Fruit fly (Drosophila melanogaster) whole organism, embryonic: ENCODE results near the gene iav.

Experiments used
- B-H1 ChIP-seq: fragments of 200-800 bp; sonication (Bioruptor generic); IDR thresholded peaks from 3 replicates; pipeline ENCODE4 v1.3.6; 2022; ENCODE audit warnings: missing biosample characterization, missing genetic modification characterization
- BtbVII ChIP-seq: fragments of 200-800 bp; sonication (Bioruptor generic); optimal IDR thresholded peaks from 3 replicates; lab custom pipeline; 2017; ENCODE audit warnings: missing biosample characterization, mild to moderate bottlenecking, missing genetic modification characterization
- CG10366 ChIP-seq: fragments of 200-800 bp; sonication (Bioruptor generic); IDR thresholded peaks from 2 replicates; pipeline ENCODE4 v1.3.6; 2022; ENCODE audit warnings: missing biosample characterization, missing genetic modification characterization
- CG10979 ChIP-seq: fragments of 200-800 bp; sonication (Bioruptor generic); optimal IDR thresholded peaks from 2 replicates; lab custom pipeline; 2018; ENCODE audit warnings: missing biosample characterization, mild to moderate bottlenecking, missing genetic modification characterization, moderate library complexity
- CG11456 ChIP-seq: fragments of 200-800 bp; sonication (Bioruptor generic); IDR thresholded peaks from 3 replicates; pipeline ENCODE4 v1.3.6; 2022; ENCODE audit warnings: missing biosample characterization, missing genetic modification characterization
- CG12071 ChIP-seq: fragments of 200-800 bp; sonication (Bioruptor generic); optimal IDR thresholded peaks from 3 replicates; lab custom pipeline; 2018; ENCODE audit warnings: missing biosample characterization, mild to moderate bottlenecking, missing genetic modification characterization
- CG12236 ChIP-seq: fragments of 200-800 bp; sonication (Bioruptor generic); optimal IDR thresholded peaks from 2 replicates; lab custom pipeline; 2016; ENCODE audit warnings: missing biosample characterization, missing genetic modification characterization
- CG12659 ChIP-seq: fragments of 200-800 bp; sonication (Bioruptor generic); optimal IDR thresholded peaks from 3 replicates; lab custom pipeline; 2017; ENCODE audit warnings: mild to moderate bottlenecking, missing biosample characterization, missing genetic modification reagents, missing genetic modification characterization
- CG14710 ChIP-seq: fragments of 200-800 bp; sonication (Bioruptor generic); optimal IDR thresholded peaks from 3 replicates; lab custom pipeline; 2019; ENCODE audit warnings: missing biosample characterization, mild to moderate bottlenecking, missing genetic modification characterization, moderate library complexity
- CG16779 ChIP-seq: fragments of 200-800 bp; sonication (Bioruptor generic); IDR thresholded peaks from 2 replicates; pipeline ENCODE4 v1.3.6; 2022; ENCODE audit warnings: missing biosample characterization, missing genetic modification characterization
- CG16813 ChIP-seq: fragments of 200-800 bp; sonication (Bioruptor generic); IDR thresholded peaks from 3 replicates; pipeline ENCODE4 v1.3.6; 2022; ENCODE audit warnings: missing biosample characterization, missing genetic modification characterization; ENCODE audit not compliant: partially characterized antibody
- CG16815 ChIP-seq: fragments of 200-800 bp; sonication (Bioruptor generic); optimal IDR thresholded peaks from 3 replicates; lab custom pipeline; 2017; ENCODE audit warnings: missing biosample characterization, mild to moderate bottlenecking, missing genetic modification characterization
- CG18262 ChIP-seq: fragments of 200-800 bp; optimal IDR thresholded peaks from 3 replicates; lab custom pipeline; 2019; ENCODE audit warnings: missing biosample characterization, mild to moderate bottlenecking, missing genetic modification characterization, moderate library complexity
- CG1832 ChIP-seq: fragments of 200-800 bp; sonication (Bioruptor generic); optimal IDR thresholded peaks from 2 replicates; lab custom pipeline; 2017; ENCODE audit warnings: missing biosample characterization, mild to moderate bottlenecking, missing genetic modification characterization, inconsistent platforms
- CG2712 ChIP-seq: fragments of 200-800 bp; optimal IDR thresholded peaks from 3 replicates; lab custom pipeline; 2019; ENCODE audit warnings: missing biosample characterization, mild to moderate bottlenecking, missing genetic modification characterization, moderate library complexity
- CG30403 ChIP-seq: fragments of 200-800 bp; sonication (Bioruptor generic); optimal IDR thresholded peaks from 3 replicates; lab custom pipeline; 2016; ENCODE audit warnings: missing biosample characterization, missing genetic modification characterization
- CG31224 ChIP-seq: fragments of 200-800 bp; sonication (Bioruptor generic); IDR thresholded peaks from 2 replicates; pipeline ENCODE4 v1.3.6; 2022; ENCODE audit warnings: missing biosample characterization, missing genetic modification characterization
- CG3163 ChIP-seq: fragments of 200-800 bp; sonication (Bioruptor generic); optimal IDR thresholded peaks from 3 replicates; lab custom pipeline; 2016; ENCODE audit warnings: missing biosample characterization, missing genetic modification characterization
- CG3281 ChIP-seq: fragments of 200-800 bp; sonication (Bioruptor generic); optimal IDR thresholded peaks from 3 replicates; lab custom pipeline; 2017; ENCODE audit warnings: missing biosample characterization, mild to moderate bottlenecking, missing genetic modification characterization
- CG6254 ChIP-seq: fragments of 200-800 bp; sonication (Bioruptor generic); optimal IDR thresholded peaks from 3 replicates; lab custom pipeline; 2017; ENCODE audit warnings: mild to moderate bottlenecking, missing biosample characterization, missing genetic modification reagents, missing genetic modification characterization
- CG6813 ChIP-seq: fragments of 200-800 bp; sonication (Bioruptor generic); optimal IDR thresholded peaks from 2 replicates; lab custom pipeline; 2017; ENCODE audit warnings: missing biosample characterization, missing genetic modification characterization, mild to moderate bottlenecking, moderate library complexity, missing genetic modification reagents
- CG7963 ChIP-seq: fragments of 200-800 bp; sonication (Bioruptor generic); IDR thresholded peaks from 3 replicates; pipeline ENCODE4 v1.3.6; 2022; ENCODE audit warnings: missing biosample characterization, missing genetic modification characterization; ENCODE audit not compliant: partially characterized antibody
- CHES-1-like ChIP-seq: fragments of 200-800 bp; sonication (Bioruptor generic); optimal IDR thresholded peaks from 2 replicates; lab custom pipeline; 2016; ENCODE audit warnings: missing biosample characterization, missing genetic modification characterization
- CTCF ChIP-seq: fragments of 200-800 bp; sonication (Bioruptor generic); optimal IDR thresholded peaks from 2 replicates; lab custom pipeline; 2017; ENCODE audit warnings: missing biosample characterization, mild to moderate bottlenecking, missing genetic modification characterization, moderate library complexity
- Chrac-16 ChIP-seq: fragments of 200-800 bp; sonication (Bioruptor generic); optimal IDR thresholded peaks from 3 replicates; lab custom pipeline; 2016; ENCODE audit warnings: missing biosample characterization, missing genetic modification characterization
- CkIIα-i1 ChIP-seq: fragments of 200-800 bp; sonication (Bioruptor generic); IDR thresholded peaks from 2 replicates; pipeline ENCODE4 v1.3.6; 2022; ENCODE audit warnings: missing biosample characterization, missing genetic modification characterization
- Doc3 ChIP-seq: fragments of 200-800 bp; sonication (Bioruptor generic); IDR thresholded peaks from 3 replicates; pipeline ENCODE4 v1.3.6; 2022; ENCODE audit warnings: missing biosample characterization, missing genetic modification characterization; ENCODE audit not compliant: partially characterized antibody
- E2f2 ChIP-seq: fragments of 200-800 bp; sonication (Bioruptor generic); IDR thresholded peaks from 2 replicates; pipeline ENCODE4 v1.3.6; 2022; ENCODE audit warnings: missing biosample characterization, missing genetic modification characterization
- Ets65A ChIP-seq: fragments of 200-800 bp; sonication (Bioruptor generic); peaks from one replicate; lab custom pipeline; 2016; ENCODE audit warnings: missing biosample characterization, missing genetic modification characterization
- H2.0 ChIP-seq: fragments of 200-800 bp; sonication (Bioruptor generic); IDR thresholded peaks from 2 replicates; pipeline ENCODE4 v1.3.6; 2022; ENCODE audit warnings: missing biosample characterization, missing genetic modification characterization
- HLH3B ChIP-seq: fragments of 200-800 bp; sonication (Bioruptor generic); IDR thresholded peaks from 2 replicates; pipeline ENCODE4 v1.3.6; 2022; ENCODE audit warnings: missing biosample characterization, missing genetic modification characterization
- Hand ChIP-seq: fragments of 200-800 bp; sonication (Bioruptor generic); optimal IDR thresholded peaks from 2 replicates; lab custom pipeline; 2017; ENCODE audit warnings: mild to moderate bottlenecking, missing biosample characterization, missing genetic modification reagents, missing genetic modification characterization
- Hr3 ChIP-seq: fragments of 200-800 bp; sonication (Bioruptor generic); optimal IDR thresholded peaks from 3 replicates; lab custom pipeline; 2016; ENCODE audit warnings: missing biosample characterization, missing genetic modification characterization
- Hr51 ChIP-seq, 2 experiments: fragments of 200-800 bp; sonication (Bioruptor generic); optimal IDR thresholded peaks; 2 replicates in 1 of 2; 3 replicates in 1 of 2; lab custom pipeline; 2016 to 2018; ENCODE audit warnings: missing biosample characterization in 2 of 2, missing genetic modification characterization in 2 of 2, mild to moderate bottlenecking in 1 of 2, moderate library complexity in 1 of 2
- Scr ChIP-seq: fragments of 200-800 bp; sonication (Bioruptor generic); IDR thresholded peaks from 2 replicates; pipeline ENCODE4 v1.3.6; 2022; ENCODE audit warnings: missing biosample characterization, missing genetic modification characterization; ENCODE audit not compliant: partially characterized antibody
- Side ChIP-seq: fragments of 200-800 bp; sonication (Bioruptor generic); optimal IDR thresholded peaks from 2 replicates; lab custom pipeline; 2016; ENCODE audit warnings: missing biosample characterization, missing genetic modification characterization
- Sox100B ChIP-seq: fragments of 200-800 bp; sonication (Bioruptor generic); optimal IDR thresholded peaks from 3 replicates; lab custom pipeline; 2018; ENCODE audit warnings: missing biosample characterization, mild to moderate bottlenecking, missing genetic modification characterization
- Usf ChIP-seq: fragments of 200-800 bp; sonication (Bioruptor generic); optimal IDR thresholded peaks from 2 replicates; lab custom pipeline; 2017; ENCODE audit warnings: missing genotype, missing biosample characterization, missing genetic modification characterization
- gcm ChIP-seq: fragments of 200-800 bp; sonication (Bioruptor generic); optimal IDR thresholded peaks from 2 replicates; lab custom pipeline; 2019; ENCODE audit warnings: missing biosample characterization, mild to moderate bottlenecking, missing genetic modification characterization, moderate library complexity
- grau ChIP-seq: fragments of 200-800 bp; optimal IDR thresholded peaks from 3 replicates; lab custom pipeline; 2019; ENCODE audit warnings: missing biosample characterization, mild to moderate bottlenecking, missing genetic modification characterization, moderate library complexity
- jumu ChIP-seq: fragments of 200-800 bp; sonication (Bioruptor generic); optimal IDR thresholded peaks from 3 replicates; lab custom pipeline; 2016; ENCODE audit warnings: missing biosample characterization, missing genetic modification characterization
- ken ChIP-seq: fragments of 200-800 bp; sonication (Bioruptor generic); IDR thresholded peaks from 3 replicates; pipeline ENCODE4 v1.3.6; 2022; ENCODE audit warnings: missing biosample characterization, missing genetic modification characterization
- odd ChIP-seq: fragments of 200-800 bp; sonication (Bioruptor generic); optimal IDR thresholded peaks from 2 replicates; lab custom pipeline; 2017; ENCODE audit warnings: missing biosample characterization, mild to moderate bottlenecking, missing genetic modification characterization
- prd ChIP-seq, 3 experiments: fragments of >200 bp in 2 of 3; fragments of 200-800 bp in 1 of 3; sonication (Bioruptor generic) in 1 of 3; optimal IDR thresholded peaks in 2 of 3; IDR thresholded peaks in 1 of 3; 2 replicates in 2 of 3; 3 replicates in 1 of 3; pipeline versions ENCODE4 v1.3.6 to Lab custom; 2017 to 2022; ENCODE audit warnings: missing biosample characterization in 1 of 3, missing genetic modification characterization in 1 of 3
- psq ChIP-seq: fragments of 200-800 bp; sonication (Bioruptor generic); optimal IDR thresholded peaks from 2 replicates; lab custom pipeline; 2017; ENCODE audit warnings: missing biosample characterization, missing genetic modification characterization
- sob ChIP-seq: fragments of 200-800 bp; sonication (Bioruptor generic); IDR thresholded peaks from 2 replicates; pipeline ENCODE4 v1.3.6; 2022; ENCODE audit warnings: missing biosample characterization, missing genetic modification characterization
- stc ChIP-seq: fragments of 200-800 bp; sonication (Bioruptor generic); IDR thresholded peaks from 2 replicates; pipeline ENCODE4 v1.3.6; 2022; ENCODE audit warnings: missing biosample characterization, missing genetic modification characterization
- wdn ChIP-seq: fragments of 200-800 bp; sonication (Bioruptor generic); IDR thresholded peaks from 2 replicates; pipeline ENCODE4 v1.3.6; 2022; ENCODE audit warnings: missing biosample characterization, missing genetic modification characterization
- wek ChIP-seq: fragments of 200-800 bp; sonication (Bioruptor generic); optimal IDR thresholded peaks from 3 replicates; lab custom pipeline; 2018; ENCODE audit warnings: missing biosample characterization, mild to moderate bottlenecking, missing genetic modification characterization, moderate library complexity

Gene iav

dm6 chrX:6856332-6856995 is 42.7 kb downstream of the iav start (continued):
- TF ChIP-seq Side (GFP tag; lab: Kevin White, UChicago) (no peak), CTCF (GFP tag; lab: Kevin White, UChicago) (no peak), gcm (peak; percentile 43), CG16813 (GFP tag; lab: Robert Waterston, UW) (no peak), CG1832 (GFP tag; lab: Kevin White, UChicago) (no peak), CG12236 (no peak), prd (optimal IDR thresholded peaks at IDR 0.05; lab: Kevin White, UChicago) (no peak), prd (GFP tag; IDR thresholded peaks at IDR 0.05; lab: Robert Waterston, UW) (peak; percentile 73), BtbVII (GFP tag; lab: Kevin White, UChicago) (peak; percentile 16), jumu (GFP tag; lab: Kevin White, UChicago) (no peak), Hand (no peak), Hr51 (GFP tag; optimal IDR thresholded peaks at IDR 0.05; lab: Kevin White, UChicago) (peak in 1 of 2 experiments; percentile 81), CG31224 (GFP tag; lab: Robert Waterston, UW) (peak; percentile 58), wek (no peak), CG16779 (GFP tag; lab: Robert Waterston, UW) (no peak), CG11456 (GFP tag; lab: Robert Waterston, UW) (peak; percentile 79; the same call in 2 of the 3 replicates), wdn (GFP tag; lab: Robert Waterston, UW) (peak; percentile 70), CG6254 (peak; percentile 55), CG3281 (GFP tag; lab: Kevin White, UChicago) (peak; percentile 69), CG12659 (GFP tag; lab: Kevin White, UChicago) (peak; percentile 63), Sox100B (GFP tag; lab: Kevin White, UChicago) (peak; percentile 71), E2f2 (GFP tag; lab: Robert Waterston, UW) (peak; percentile 49; the same call in 1 of the 2 replicates), CG6813 (peak; percentile 76), Ets65A (GFP tag; lab: Kevin White, UChicago) (peak; percentile 35), H2.0 (peak; percentile 57; the same call in 1 of the 2 replicates), CG7963 (GFP tag; lab: Robert Waterston, UW) (no peak), CG3163 (no peak), CG14710 (tag; lab: Kevin White, UChicago) (peak; percentile 28), CG16815 (peak; percentile 15), grau (tag; lab: Kevin White, UChicago) (peak; percentile 79), CG30403 (GFP tag; lab: Kevin White, UChicago) (peak; percentile 64), B-H1 (peak; percentile 62), psq (GFP tag; lab: Kevin White, UChicago) (no peak), CG12071 (GFP tag; lab: Kevin White, UChicago) (no peak), Chrac-16 (GFP tag; lab: Kevin White, UChicago) (peak; percentile 48), ken (GFP tag; lab: Robert Waterston, UW) (peak; percentile 47; the same call in 1 of the 3 replicates), stc (GFP tag; lab: Robert Waterston, UW) (peak; percentile 78), odd (peak; percentile 18), Usf (GFP tag; lab: Kevin White, UChicago) (no peak), CG10979 (tag; lab: Kevin White, UChicago) (peak; percentile 66), CG18262 (tag; lab: Kevin White, UChicago) (peak; percentile 79), CG10366 (GFP tag; lab: Robert Waterston, UW) (peak; percentile 63), Hr3 (peak; percentile 51), Scr (GFP tag; lab: Robert Waterston, UW) (no peak), Doc3 (GFP tag; lab: Robert Waterston, UW) (no peak), CG2712 (tag; lab: Kevin White, UChicago) (peak; percentile 76), CHES-1-like (GFP tag; lab: Kevin White, UChicago) (no peak), CkIIα-i1 (GFP tag; lab: Robert Waterston, UW) (no peak), HLH3B (peak; percentile 81), sob (GFP tag; lab: Robert Waterston, UW) (peak; percentile 82)
